Fruit fly (Drosophila melanogaster) whole organism, embryonic: ENCODE results near the gene CG32720.

Experiments used
- Antp ChIP-seq: fragments of 200-800 bp; sonication (Bioruptor generic); optimal IDR thresholded peaks from 3 replicates; lab custom pipeline; 2016; ENCODE audit warnings: missing biosample characterization, missing genetic modification characterization
- CG10366 ChIP-seq: fragments of 200-800 bp; sonication (Bioruptor generic); IDR thresholded peaks from 2 replicates; pipeline ENCODE4 v1.3.6; 2022; ENCODE audit warnings: missing biosample characterization, missing genetic modification characterization
- CG10462 ChIP-seq: fragments of 200-800 bp; sonication (Bioruptor generic); optimal IDR thresholded peaks from 2 replicates; lab custom pipeline; 2016; ENCODE audit warnings: missing biosample characterization, missing genetic modification characterization
- CG10959 ChIP-seq: fragments of 200-800 bp; sonication (Bioruptor generic); IDR thresholded peaks from 2 replicates; pipeline ENCODE4 v1.3.6; 2022; ENCODE audit warnings: missing biosample characterization, missing genetic modification characterization
- CG13123 ChIP-seq: fragments of 200-800 bp; sonication (Bioruptor generic); optimal IDR thresholded peaks from 2 replicates; lab custom pipeline; 2016; ENCODE audit warnings: missing biosample characterization, missing genetic modification characterization
- CG13894 ChIP-seq: fragments of 200-800 bp; sonication (Bioruptor generic); optimal IDR thresholded peaks from 3 replicates; lab custom pipeline; 2018; ENCODE audit warnings: missing biosample characterization, mild to moderate bottlenecking, missing genetic modification characterization, moderate library complexity
- CG14965 ChIP-seq: fragments of 200-800 bp; sonication (Bioruptor generic); optimal IDR thresholded peaks from 2 replicates; lab custom pipeline; 2016; ENCODE audit warnings: missing biosample characterization, missing genetic modification characterization, borderline replicate concordance
- CG16779 ChIP-seq: fragments of 200-800 bp; sonication (Bioruptor generic); IDR thresholded peaks from 2 replicates; pipeline ENCODE4 v1.3.6; 2022; ENCODE audit warnings: missing biosample characterization, missing genetic modification characterization
- CG17829 ChIP-seq: fragments of 200-800 bp; optimal IDR thresholded peaks from 2 replicates; lab custom pipeline; 2019; ENCODE audit warnings: missing biosample characterization, mild to moderate bottlenecking, missing genetic modification characterization, moderate library complexity
- CG18764 ChIP-seq: fragments of 200-800 bp; sonication (Bioruptor generic); optimal IDR thresholded peaks from 3 replicates; lab custom pipeline; 2016; ENCODE audit warnings: missing biosample characterization, missing genetic modification characterization
- CG2875 ChIP-seq: fragments of 200-800 bp; sonication (Bioruptor generic); optimal IDR thresholded peaks from 2 replicates; lab custom pipeline; 2017; ENCODE audit warnings: missing biosample characterization, mild to moderate bottlenecking, missing genetic modification characterization, missing genetic modification reagents
- CG7928 ChIP-seq: fragments of 200-800 bp; sonication (Bioruptor generic); optimal IDR thresholded peaks from 2 replicates; lab custom pipeline; 2017; ENCODE audit warnings: missing biosample characterization, mild to moderate bottlenecking, missing genetic modification characterization
- CG7987 ChIP-seq: fragments of 200-800 bp; sonication (Bioruptor generic); optimal IDR thresholded peaks from 2 replicates; lab custom pipeline; 2018; ENCODE audit warnings: missing biosample characterization, mild to moderate bottlenecking, missing genetic modification characterization, moderate library complexity
- CTCF ChIP-seq: fragments of 200-800 bp; sonication (Bioruptor generic); optimal IDR thresholded peaks from 2 replicates; lab custom pipeline; 2017; ENCODE audit warnings: missing biosample characterization, mild to moderate bottlenecking, missing genetic modification characterization, moderate library complexity
- D19B ChIP-seq: fragments of 200-800 bp; sonication (Bioruptor generic); optimal IDR thresholded peaks from 2 replicates; lab custom pipeline; 2017; ENCODE audit warnings: missing biosample characterization, mild to moderate bottlenecking, missing genetic modification characterization
- Dek ChIP-seq: fragments of 200-800 bp; sonication (Bioruptor generic); optimal IDR thresholded peaks from 3 replicates; lab custom pipeline; 2019; ENCODE audit warnings: missing biosample characterization, mild to moderate bottlenecking, missing genetic modification characterization, moderate library complexity
- ERR ChIP-seq: fragments of 200-800 bp; sonication (Bioruptor generic); optimal IDR thresholded peaks from 2 replicates; lab custom pipeline; 2016; ENCODE audit warnings: missing biosample characterization, missing genetic modification characterization
- Ets65A ChIP-seq: fragments of 200-800 bp; sonication (Bioruptor generic); peaks from one replicate; lab custom pipeline; 2016; ENCODE audit warnings: missing biosample characterization, missing genetic modification characterization
- HLH4C ChIP-seq: fragments of 200-800 bp; sonication (Bioruptor generic); IDR thresholded peaks from 3 replicates; pipeline ENCODE4 v1.3.6; 2022; ENCODE audit warnings: missing biosample characterization, missing genetic modification characterization; ENCODE audit not compliant: partially characterized antibody
- HLH54F ChIP-seq: fragments of 200-800 bp; sonication (Bioruptor generic); optimal IDR thresholded peaks from 3 replicates; lab custom pipeline; 2016; ENCODE audit warnings: missing biosample characterization, missing genetic modification characterization
- Hr39 ChIP-seq: fragments of >200 bp; optimal IDR thresholded peaks from 2 replicates; lab custom pipeline; 2017
- Hr78 ChIP-seq, 2 experiments: fragments of 200-800 bp in 1 of 2; fragments of >200 bp in 1 of 2; sonication (Bioruptor generic) in 1 of 2; optimal IDR thresholded peaks; 2 replicates each; lab custom pipeline; 2017 to 2019; ENCODE audit warnings: missing biosample characterization in 2 of 2, missing genetic modification characterization in 2 of 2, mild to moderate bottlenecking in 1 of 2, moderate library complexity in 1 of 2
- Mad ChIP-seq: fragments of 200-800 bp; sonication (Bioruptor generic); optimal IDR thresholded peaks from 2 replicates; lab custom pipeline; 2016; ENCODE audit warnings: missing biosample characterization, missing genetic modification characterization
- Mes4 ChIP-seq: fragments of 200-800 bp; sonication (Bioruptor generic); optimal IDR thresholded peaks from 2 replicates; lab custom pipeline; 2016; ENCODE audit warnings: missing biosample characterization, missing genetic modification characterization
- Trl ChIP-seq, 3 experiments: fragments of >200 bp in 2 of 3; fragments of 200-800 bp in 1 of 3; sonication (Bioruptor generic) in 1 of 3; optimal IDR thresholded peaks; 2 replicates in 1 of 3; 3 replicates in 2 of 3; lab custom pipeline; 2016 to 2017; ENCODE audit warnings: missing biosample characterization in 1 of 3, missing genetic modification characterization in 1 of 3
- aop ChIP-seq: fragments of 200-800 bp; sonication (Bioruptor generic); IDR thresholded peaks from 2 replicates; pipeline ENCODE4 v1.3.6; 2022; ENCODE audit warnings: missing biosample characterization, missing genetic modification characterization
- az2 ChIP-seq: fragments of 200-800 bp; sonication (Bioruptor generic); optimal IDR thresholded peaks from 3 replicates; lab custom pipeline; 2016; ENCODE audit warnings: missing biosample characterization, missing genetic modification characterization
- bsh ChIP-seq, 2 experiments: fragments of 200-800 bp; sonication (Bioruptor generic); optimal IDR thresholded peaks; 2 replicates each; lab custom pipeline; 2017 to 2018; ENCODE audit warnings: mild to moderate bottlenecking in 2 of 2, missing biosample characterization in 2 of 2, missing genetic modification characterization in 2 of 2, moderate library complexity in 1 of 2
- cas ChIP-seq: fragments of 200-800 bp; sonication (Bioruptor generic); IDR thresholded peaks from 2 replicates; pipeline ENCODE4 v1.3.6; 2022; ENCODE audit warnings: missing biosample characterization, missing genetic modification characterization
- chm ChIP-seq: fragments of 200-800 bp; sonication (Bioruptor generic); IDR thresholded peaks from 2 replicates; pipeline ENCODE4 v1.3.6; 2022; ENCODE audit warnings: missing biosample characterization, missing genetic modification characterization
- disco-r ChIP-seq: fragments of 200-800 bp; sonication (Bioruptor generic); optimal IDR thresholded peaks from 2 replicates; lab custom pipeline; 2016; ENCODE audit warnings: missing biosample characterization, missing genetic modification characterization
- dmrt11E ChIP-seq: fragments of 200-800 bp; sonication (Bioruptor generic); optimal IDR thresholded peaks from 3 replicates; lab custom pipeline; 2018; ENCODE audit warnings: missing biosample characterization, mild to moderate bottlenecking, missing genetic modification characterization, moderate library complexity
- ewg ChIP-seq: fragments of 200-800 bp; sonication (Bioruptor generic); optimal IDR thresholded peaks from 3 replicates; lab custom pipeline; 2017; ENCODE audit warnings: mild to moderate bottlenecking, missing biosample characterization, missing genetic modification reagents, missing genetic modification characterization
- fd64A ChIP-seq: fragments of 200-800 bp; sonication (Bioruptor generic); optimal IDR thresholded peaks from 3 replicates; lab custom pipeline; 2018; ENCODE audit warnings: missing biosample characterization, mild to moderate bottlenecking, missing genetic modification characterization
- gem ChIP-seq: fragments of 200-800 bp; sonication (Bioruptor generic); optimal IDR thresholded peaks from 2 replicates; lab custom pipeline; 2019; ENCODE audit warnings: missing biosample characterization, mild to moderate bottlenecking, missing genetic modification characterization, moderate library complexity
- gt ChIP-seq: fragments of 200-800 bp; sonication (Bioruptor generic); IDR thresholded peaks from 2 replicates; pipeline ENCODE4 v1.3.6; 2022; ENCODE audit warnings: missing biosample characterization, missing genetic modification characterization
- lab ChIP-seq: fragments of 200-800 bp; sonication (Bioruptor generic); optimal IDR thresholded peaks from 3 replicates; lab custom pipeline; 2017; ENCODE audit warnings: missing biosample characterization, missing genetic modification characterization, mild to moderate bottlenecking, moderate library complexity, missing genetic modification reagents
- lmd ChIP-seq: fragments of 200-800 bp; sonication (Bioruptor generic); IDR thresholded peaks from 2 replicates; pipeline ENCODE4 v1.3.6; 2022; ENCODE audit warnings: missing biosample characterization, missing genetic modification characterization
- maf-S ChIP-seq: fragments of 200-800 bp; sonication (Bioruptor generic); optimal IDR thresholded peaks from 2 replicates; lab custom pipeline; 2016; ENCODE audit warnings: missing biosample characterization, missing genetic modification characterization
- pfk ChIP-seq: fragments of 200-800 bp; sonication (Bioruptor generic); optimal IDR thresholded peaks from 2 replicates; lab custom pipeline; 2018; ENCODE audit warnings: missing biosample characterization, mild to moderate bottlenecking, missing genetic modification characterization, moderate library complexity
- psq ChIP-seq: fragments of 200-800 bp; sonication (Bioruptor generic); optimal IDR thresholded peaks from 2 replicates; lab custom pipeline; 2017; ENCODE audit warnings: missing biosample characterization, missing genetic modification characterization
- rib ChIP-seq: fragments of 200-800 bp; sonication (Bioruptor generic); IDR thresholded peaks from 2 replicates; pipeline ENCODE4 v1.3.6; 2022; ENCODE audit warnings: missing biosample characterization, missing genetic modification characterization
- row ChIP-seq: fragments of 200-800 bp; sonication (Bioruptor generic); IDR thresholded peaks from 3 replicates; pipeline ENCODE4 v1.3.6; 2022; ENCODE audit warnings: missing biosample characterization, missing genetic modification characterization
- sens ChIP-seq: fragments of 200-800 bp; sonication (Bioruptor generic); peaks from one replicate; lab custom pipeline; 2016; ENCODE audit warnings: missing biosample characterization, missing genetic modification characterization
- ssp ChIP-seq: fragments of 200-800 bp; sonication (Bioruptor generic); IDR thresholded peaks from 2 replicates; pipeline ENCODE4 v1.3.6; 2022; ENCODE audit warnings: missing biosample characterization, missing genetic modification characterization
- tin ChIP-seq: fragments of 200-800 bp; sonication (Bioruptor generic); optimal IDR thresholded peaks from 3 replicates; lab custom pipeline; 2016; ENCODE audit warnings: missing biosample characterization, missing genetic modification characterization
- zen ChIP-seq: fragments of 200-800 bp; sonication (Bioruptor generic); optimal IDR thresholded peaks from 3 replicates; lab custom pipeline; 2018; ENCODE audit warnings: missing biosample characterization, mild to moderate bottlenecking, missing genetic modification characterization, moderate library complexity

CG32720 gene

DNA sequence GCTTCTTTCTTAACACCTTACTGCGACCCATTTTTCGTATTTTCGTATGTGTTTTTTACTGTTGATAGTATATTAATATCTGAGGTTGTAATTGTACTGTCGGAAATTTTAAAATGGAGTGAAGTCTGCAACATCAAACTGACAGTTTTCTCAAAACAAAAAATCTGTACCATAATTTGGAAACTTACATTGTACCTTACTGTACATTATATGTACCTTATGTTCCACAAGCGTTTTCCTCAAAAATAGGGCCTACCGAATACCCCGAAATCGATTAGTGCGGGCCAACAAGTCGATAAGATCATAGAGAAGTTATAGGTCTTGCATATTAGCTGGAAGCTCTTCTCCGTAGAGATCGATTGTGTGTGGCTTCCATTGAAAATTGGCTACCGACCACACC lies at the start of gene CG32720:
Gene CG32720 (minus strand): TSS at position 101 of the 400 bp plus-strand sequence.
- TF ChIP-seq ERR (GFP tag; lab: Kevin White, UChicago) (no peak), chm (GFP tag; lab: Robert Waterston, UW) (no peak), CG10462 (GFP tag; lab: Kevin White, UChicago) (no peak), pfk (no peak), cas (GFP tag; lab: Robert Waterston, UW) (no peak), lmd (no peak), disco-r (GFP tag; lab: Kevin White, UChicago) (no peak), aop (GFP tag; lab: Robert Waterston, UW) (no peak), CG17829 (tag; lab: Kevin White, UChicago) (no peak), zen (tag; lab: Kevin White, UChicago) (no peak), Trl (optimal IDR thresholded peaks at IDR 0.05; lab: Kevin White, UChicago) (no peak), Trl (GFP tag; optimal IDR thresholded peaks at IDR 0.05; lab: Kevin White, UChicago) (no peak), Hr39 (lab: Kevin White, UChicago) (no peak), CG7928 (no peak), ssp (no peak), CG13123 (GFP tag; lab: Kevin White, UChicago) (no peak), CG7987 (GFP tag; lab: Kevin White, UChicago) (no peak), ewg (no peak), Mes4 (GFP tag; lab: Kevin White, UChicago) (no peak), tin (GFP tag; lab: Kevin White, UChicago) (no peak)

DNA sequence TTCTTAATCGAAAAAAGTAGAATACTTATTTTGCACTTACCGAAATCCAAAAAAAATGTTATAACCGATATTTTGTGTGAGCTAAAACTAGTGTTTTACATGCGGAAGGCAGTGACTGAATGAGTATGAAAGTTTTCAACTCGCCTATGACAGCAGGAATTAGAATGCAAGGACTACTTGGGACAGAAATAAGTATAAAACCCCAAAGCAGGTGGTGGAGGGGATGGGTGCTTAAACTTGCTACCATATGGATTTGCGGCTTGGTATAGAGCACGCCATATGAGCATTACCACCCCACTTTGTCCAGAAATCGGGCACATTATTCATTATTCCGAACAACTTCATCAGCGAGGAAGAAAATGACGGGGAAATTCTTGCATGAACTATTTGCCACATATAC lies 49.3 kb upstream of the CG32720 start, which contains the start of gene CG12689:
Gene CG12689 (minus strand): TSS at position 101 of the 400 bp plus-strand sequence.
- TF ChIP-seq ewg (no peak), CG18764 (GFP tag; lab: Kevin White, UChicago) (no peak)

DNA sequence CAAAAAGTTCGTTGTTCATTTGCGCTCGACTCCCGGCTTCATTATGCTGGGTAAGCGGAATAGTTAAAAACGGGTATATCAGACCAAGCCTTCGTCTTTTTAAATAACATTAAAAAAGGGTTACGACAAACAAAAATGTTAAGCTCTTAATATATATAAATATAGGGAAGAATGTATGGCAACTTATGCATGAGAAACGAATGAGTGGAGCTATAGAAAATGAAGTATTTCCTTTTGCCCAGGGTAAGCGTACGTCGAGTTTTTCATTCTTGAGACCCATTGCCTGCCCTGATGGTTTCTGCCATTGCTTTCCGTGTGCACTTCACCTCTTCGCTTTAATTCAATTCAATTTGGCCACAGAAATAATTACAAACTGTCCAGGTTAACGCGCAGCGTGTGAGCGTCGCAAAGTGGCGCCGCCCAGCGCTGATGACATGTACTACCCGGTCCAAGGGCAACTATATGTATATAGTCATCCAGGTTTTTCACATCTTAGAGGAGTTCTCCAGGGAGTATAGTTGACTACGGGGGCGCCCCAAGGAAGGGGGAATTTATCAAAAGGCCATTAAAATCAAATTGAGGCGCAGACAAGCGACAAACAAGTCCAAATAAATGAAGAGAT lies 44.5 kb upstream of the CG32720 start:
- TF ChIP-seq CG10462 (GFP tag; lab: Kevin White, UChicago) (no peak), ERR (GFP tag; lab: Kevin White, UChicago) (peak; percentile 62), D19B (GFP tag; lab: Kevin White, UChicago) (peak; percentile 64), gt (GFP tag; lab: Robert Waterston, UW) (no peak), dmrt11E (peak; percentile 6), row (GFP tag; lab: Robert Waterston, UW) (peak; percentile 39; the same call in 1 of the 3 replicates), CTCF (peak; percentile 85), Ets65A (GFP tag; lab: Kevin White, UChicago) (peak; percentile 81), az2 (GFP tag; lab: Kevin White, UChicago) (peak; percentile 10), bsh (GFP tag; optimal IDR thresholded peaks at IDR 0.05; lab: Kevin White, UChicago) (peak in 1 of 2 experiments; percentile 5), rib (no peak), gem (tag; lab: Kevin White, UChicago) (peak; percentile 27), sens (GFP tag; lab: Kevin White, UChicago) (peak; percentile 3)

DNA sequence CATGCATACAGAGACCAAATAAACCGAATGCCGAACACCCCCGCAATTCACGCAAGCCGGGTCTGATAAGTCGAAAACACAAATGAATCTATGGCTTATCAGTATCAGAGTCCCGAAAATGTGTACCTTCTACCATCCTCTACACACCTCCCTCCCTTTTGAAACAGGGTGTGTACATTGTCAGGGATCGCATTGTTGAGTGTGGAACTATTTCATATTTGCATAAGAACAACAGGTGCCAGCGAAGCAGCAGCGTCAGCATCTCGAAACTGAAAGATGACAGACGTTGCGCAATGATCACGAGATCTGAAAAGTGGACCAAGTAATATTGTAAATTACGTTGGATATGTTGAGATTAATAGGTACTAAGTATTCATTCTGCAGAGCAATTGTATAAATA lies 43.1 kb upstream of the CG32720 start:
- TF ChIP-seq Mad (GFP tag; lab: Kevin White, UChicago) (no peak), Dek (no peak), fd64A (peak; percentile 18), lab (GFP tag; lab: Kevin White, UChicago) (no peak), CG14965 (no peak), CG10959 (GFP tag; lab: Robert Waterston, UW) (no peak), CG2875 (GFP tag; lab: Kevin White, UChicago) (no peak), maf-S (GFP tag; lab: Kevin White, UChicago) (no peak), CG13894 (tag; lab: Kevin White, UChicago) (no peak), Hr78 (GFP tag; optimal IDR thresholded peaks at IDR 0.05; lab: Kevin White, UChicago) (no peak), psq (no peak), Antp (GFP tag; lab: Kevin White, UChicago) (peak; percentile 6), tin (GFP tag; lab: Kevin White, UChicago) (no peak), CG16779 (GFP tag; lab: Robert Waterston, UW) (no peak), CG10366 (GFP tag; lab: Robert Waterston, UW) (no peak), HLH54F (GFP tag; lab: Kevin White, UChicago) (no peak), HLH4C (GFP tag; lab: Robert Waterston, UW) (no peak)
